Fruit fly (Drosophila melanogaster): ENCODE results near the gene CG43076.

Gene CG43076

DNA sequence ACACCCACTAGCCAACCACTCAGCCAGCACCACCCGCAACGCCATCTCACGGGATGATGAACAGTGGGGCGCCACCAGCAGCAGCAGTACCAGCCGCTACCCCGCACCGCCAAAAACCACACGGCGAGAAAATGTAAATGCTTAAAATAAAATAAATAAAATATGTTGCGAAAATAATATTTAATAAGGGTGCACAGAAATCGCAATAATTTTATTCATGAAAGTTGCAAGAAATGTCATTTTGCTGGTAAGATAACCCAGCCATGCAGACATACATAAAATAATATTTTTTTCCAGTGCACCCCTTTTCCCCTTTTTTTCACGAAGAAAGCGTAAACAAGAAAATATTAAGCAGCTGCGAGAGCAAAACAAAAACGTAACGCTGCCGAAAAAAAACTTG lies 7.3 kb downstream of the CG43076 start:
- TF ChIP-seq Rel (GFP tag; optimal IDR thresholded peaks at IDR 0.05) (no peak), Rel (tag; optimal IDR thresholded peaks at IDR 0.05) (no peak), ey (GFP tag; optimal IDR thresholded peaks at IDR 0.05) (no peak), psq (GFP tag; optimal IDR thresholded peaks at IDR 0.05) (no peak), h (GFP tag; optimal IDR thresholded peaks at IDR 0.05) (peak; percentile 6), HLH106 (tag; optimal IDR thresholded peaks at IDR 0.05) (peak; percentile 6), GATAd (GFP tag; optimal IDR thresholded peaks at IDR 0.05) (no peak), br (GFP tag; optimal IDR thresholded peaks at IDR 0.05) (no peak)

DNA sequence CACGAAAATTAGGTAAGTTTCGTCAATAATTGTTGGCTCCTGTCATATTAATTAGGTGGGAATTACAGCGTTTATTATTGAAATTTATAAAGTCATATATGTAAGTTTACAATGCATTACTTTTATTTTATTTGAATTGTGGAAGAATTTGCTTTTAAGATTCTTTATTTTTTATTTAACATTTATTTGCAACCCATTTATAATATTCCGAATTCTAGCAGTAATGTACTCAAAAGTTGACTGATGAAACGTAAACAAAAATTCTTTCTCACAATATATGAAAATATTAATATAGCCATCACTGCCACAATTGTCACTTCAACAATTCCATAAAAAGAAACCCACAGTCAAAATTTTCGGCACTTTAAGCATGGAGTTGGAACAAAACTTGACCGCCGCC lies 13.3 kb downstream of the CG43076 start, which contains the start of gene CG5662:
TSS of gene CG5662 (plus strand) at position 301 of the 400 bp plus-strand sequence.
- TF ChIP-seq usp (GFP tag; optimal IDR thresholded peaks at IDR 0.05), result no peak
- TF ChIP-seq ey (GFP tag; optimal IDR thresholded peaks at IDR 0.05), result no peak
- TF ChIP-seq Myc (optimal IDR thresholded peaks at IDR 0.05), result no peak
- TF ChIP-seq lola (GFP tag; optimal IDR thresholded peaks at IDR 0.05), result no peak
- TF ChIP-seq Rel (GFP tag; optimal IDR thresholded peaks at IDR 0.05), result no peak
- no peak for TF ChIP-seq Rel (tag; optimal IDR thresholded peaks at IDR 0.05)
- TF ChIP-seq Hr83 (GFP tag; optimal IDR thresholded peaks at IDR 0.05; ENCODE audit: poor library complexity, severe bottlenecking), result no peak
- TF ChIP-seq foxo (GFP tag; optimal IDR thresholded peaks at IDR 0.05), result no peak
- TF ChIP-seq sv (GFP tag; optimal IDR thresholded peaks at IDR 0.05), result no peak
- no peak for TF ChIP-seq pan (optimal IDR thresholded peaks at IDR 0.05)
- no peak for TF ChIP-seq psq (GFP tag; optimal IDR thresholded peaks at IDR 0.05)
- no peak for TF ChIP-seq Vsx2 (GFP tag; optimal IDR thresholded peaks at IDR 0.05; ENCODE audit: partially characterized antibody)
- no peak for TF ChIP-seq fru (GFP tag; optimal IDR thresholded peaks at IDR 0.05)

DNA sequence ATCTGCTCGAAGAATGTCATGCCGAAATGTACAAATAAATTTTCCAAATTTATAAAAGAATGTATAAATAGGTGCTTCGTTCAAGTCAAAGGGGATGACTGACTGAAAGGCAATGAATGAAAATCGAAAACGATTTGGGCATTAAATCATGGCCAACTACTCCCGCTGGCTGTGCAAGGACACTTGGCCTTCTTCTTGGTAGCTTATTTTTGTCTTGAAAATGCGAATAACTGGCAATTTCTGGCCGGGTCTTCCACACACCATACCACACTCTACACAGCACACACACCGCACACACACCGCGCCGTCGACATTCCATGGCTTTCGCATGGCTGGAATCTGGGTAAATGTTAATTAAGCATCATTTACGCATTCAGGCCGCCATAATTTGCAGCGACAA lies 16.8 kb downstream of the CG43076 start, which contains the start of gene CG32588:
TSS of gene CG32588 (minus strand) at position 101 of the 400 bp plus-strand sequence.
- TF ChIP-seq Dfd (GFP tag; optimal IDR thresholded peaks at IDR 0.05) (no peak), GATAd (GFP tag; optimal IDR thresholded peaks at IDR 0.05) (no peak), lola (GFP tag; optimal IDR thresholded peaks at IDR 0.05) (no peak), brk (GFP tag; optimal IDR thresholded peaks at IDR 0.05) (no peak), Jra (GFP tag; optimal IDR thresholded peaks at IDR 0.05) (no peak), rgr (GFP tag; optimal IDR thresholded peaks at IDR 0.05) (no peak), h (GFP tag; optimal IDR thresholded peaks at IDR 0.05) (no peak), usp (GFP tag; optimal IDR thresholded peaks at IDR 0.05) (no peak), Mio (GFP tag; optimal IDR thresholded peaks at IDR 0.05) (no peak), dl (GFP tag; optimal IDR thresholded peaks at IDR 0.05; ENCODE audit: insufficient read depth in 1 of 2, partially characterized antibody in 2 of 2) (no peak), dmrt93B (GFP tag; optimal IDR thresholded peaks at IDR 0.05) (no peak)

DNA sequence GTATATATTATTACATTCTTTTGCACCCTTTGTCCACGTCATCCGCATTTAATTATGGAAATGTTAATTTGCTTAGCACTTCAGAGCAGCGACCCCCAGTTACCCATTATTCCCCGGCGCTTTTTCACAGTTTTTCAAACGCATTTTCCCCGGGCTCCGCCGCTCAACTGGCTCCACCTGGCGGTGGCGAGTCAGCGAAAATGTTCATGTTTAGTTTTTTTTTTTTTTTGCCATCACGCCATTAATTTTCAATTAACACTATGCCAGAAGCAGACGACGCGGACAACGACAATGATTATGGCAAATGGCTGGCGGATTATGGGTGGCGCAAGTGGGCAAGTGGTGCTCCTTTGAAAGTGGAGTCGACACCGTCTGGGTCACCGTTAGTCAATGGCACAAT lies 19.7 kb downstream of the CG43076 start:
- no peak for TF ChIP-seq Rel (GFP tag; optimal IDR thresholded peaks at IDR 0.05)
- no peak for TF ChIP-seq Rel (tag; optimal IDR thresholded peaks at IDR 0.05)
- no peak for TF ChIP-seq fru (GFP tag; optimal IDR thresholded peaks at IDR 0.05)
- TF ChIP-seq dsf (GFP tag; optimal IDR thresholded peaks at IDR 0.05; ENCODE audit: borderline replicate concordance), result no peak
- no peak for TF ChIP-seq Dif (GFP tag; optimal IDR thresholded peaks at IDR 0.05; ENCODE audit: partially characterized antibody)
- TF ChIP-seq dl (GFP tag; optimal IDR thresholded peaks at IDR 0.05; ENCODE audit: insufficient read depth in 1 of 2, partially characterized antibody in 2 of 2), result no peak
- no peak for TF ChIP-seq jim (GFP tag; optimal IDR thresholded peaks at IDR 0.05)
- TF ChIP-seq tai (GFP tag; optimal IDR thresholded peaks at IDR 0.05), result no peak
- TF ChIP-seq Myc (optimal IDR thresholded peaks at IDR 0.05), result no peak
- TF ChIP-seq Mio (GFP tag; optimal IDR thresholded peaks at IDR 0.05), result no peak
- no peak for TF ChIP-seq N (GFP tag; optimal IDR thresholded peaks at IDR 0.05)
- no peak for TF ChIP-seq CrebA (GFP tag; optimal IDR thresholded peaks at IDR 0.05; ENCODE audit: borderline replicate concordance)
- no peak for TF ChIP-seq Hr83 (GFP tag; optimal IDR thresholded peaks at IDR 0.05; ENCODE audit: poor library complexity, severe bottlenecking)
- TF ChIP-seq CG9705 (GFP tag; optimal IDR thresholded peaks at IDR 0.05), result no peak
- TF ChIP-seq h (GFP tag; optimal IDR thresholded peaks at IDR 0.05), result no peak

dm6 chrX:15199845-15200432 lies 23.4 kb downstream of the CG43076 start:
- TF ChIP-seq br (GFP tag; optimal IDR thresholded peaks at IDR 0.05), result no peak
- TF ChIP-seq HLH106 (tag; optimal IDR thresholded peaks at IDR 0.05), result no peak
- TF ChIP-seq woc (GFP tag; optimal IDR thresholded peaks at IDR 0.05), result no peak
- TF ChIP-seq Dfd (GFP tag; optimal IDR thresholded peaks at IDR 0.05), result no peak
- TF ChIP-seq N (GFP tag; optimal IDR thresholded peaks at IDR 0.05), result no peak
- no peak for TF ChIP-seq CrebA (GFP tag; optimal IDR thresholded peaks at IDR 0.05; ENCODE audit: borderline replicate concordance)
- TF ChIP-seq sage (GFP tag; optimal IDR thresholded peaks at IDR 0.05), result no peak
- no peak for TF ChIP-seq CG32264 (GFP tag; optimal IDR thresholded peaks at IDR 0.05)
- no peak for TF ChIP-seq Myc (optimal IDR thresholded peaks at IDR 0.05)
- no peak for TF ChIP-seq fru (GFP tag; optimal IDR thresholded peaks at IDR 0.05)
- TF ChIP-seq Rel (GFP tag; optimal IDR thresholded peaks at IDR 0.05), result no peak
- TF ChIP-seq Rel (tag; optimal IDR thresholded peaks at IDR 0.05), result no peak
- no peak for TF ChIP-seq Sp1 (GFP tag; optimal IDR thresholded peaks at IDR 0.05)
